Fruit fly (Drosophila melanogaster) whole organism: Measurements from ENCODE around the gene Mip.

Experiments used
- Dll ChIP-seq: fragments of >200 bp; optimal IDR thresholded peaks from 2 replicates; lab custom pipeline; 2017
- EcR ChIP-seq, 2 experiments: fragments of >200 bp; optimal IDR thresholded peaks; 2 replicates each; lab custom pipeline; 2017; ENCODE audit warnings: missing biosample characterization in 2 of 2, missing genetic modification characterization in 2 of 2, missing genetic modification reagents in 2 of 2
- psq ChIP-seq: fragments of >200 bp; optimal IDR thresholded peaks from 2 replicates; lab custom pipeline; 2017

DNA sequence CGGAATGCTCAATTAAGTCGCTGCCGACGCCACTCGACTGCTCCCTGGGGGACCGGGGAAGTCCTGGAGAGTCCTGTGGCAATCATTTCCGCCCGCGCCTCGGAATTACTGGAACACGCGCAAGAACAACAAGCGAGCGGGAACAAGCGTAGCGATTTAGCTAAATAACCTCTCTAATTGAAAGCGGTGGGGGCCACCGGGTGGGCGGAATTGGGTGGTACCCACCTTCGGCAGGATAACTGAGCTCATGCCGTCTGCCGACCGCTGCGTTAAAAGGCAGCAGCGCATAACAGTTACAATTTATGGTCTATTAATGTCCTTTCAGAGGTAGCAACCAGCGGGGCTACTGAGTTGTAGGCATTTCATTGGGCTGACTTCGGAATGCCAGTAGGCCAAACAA lies 3.1 kb downstream of the Mip start:
- TF ChIP-seq psq (lab: Kevin White, UChicago), result no peak
- no peak for TF ChIP-seq EcR (GFP tag; optimal IDR thresholded peaks at IDR 0.05; lab: Kevin White, UChicago)
- no peak for TF ChIP-seq Dll (lab: Kevin White, UChicago)
